Fruit fly (Drosophila melanogaster) whole organism, wandering third instar larva: ENCODE data around the gene CG7236.

Experiments used
- Dfd ChIP-seq: fragments of >200 bp; optimal IDR thresholded peaks from 2 replicates; lab custom pipeline; 2017; ENCODE audit warnings: missing biosample characterization, missing genetic modification characterization
- HLH106 ChIP-seq: fragments of 200-800 bp; optimal IDR thresholded peaks from 3 replicates; lab custom pipeline; 2019; ENCODE audit warnings: missing biosample characterization, mild to moderate bottlenecking, missing genetic modification characterization, moderate library complexity
- Vsx2 ChIP-seq: fragments of 200-300, 225-300 bp; sonication (Bioruptor generic); optimal IDR thresholded peaks from 2 replicates; lab custom pipeline; 2018; ENCODE audit warnings: missing biosample characterization, missing genetic modification characterization; ENCODE audit not compliant: partially characterized antibody
- dsf ChIP-seq: sonication (Bioruptor generic); optimal IDR thresholded peaks from 2 replicates; lab custom pipeline; 2016; ENCODE audit warnings: missing biosample characterization, missing genetic modification characterization, borderline replicate concordance
- foxo ChIP-seq, 2 experiments: fragments of 200-800 bp; sonication (Bioruptor generic); optimal IDR thresholded peaks; 2 replicates in 1 of 2; 3 replicates in 1 of 2; lab custom pipeline; 2016 to 2017; ENCODE audit warnings: missing biosample characterization in 2 of 2, missing genetic modification characterization in 2 of 2
- psq ChIP-seq: fragments of 200-800 bp; sonication (Bioruptor generic); optimal IDR thresholded peaks from 3 replicates; lab custom pipeline; 2017; ENCODE audit warnings: missing biosample characterization, mild to moderate bottlenecking, missing genetic modification characterization, moderate library complexity

dm6 chr2L:5741144-5741543 lies 35.0 kb downstream of the CG7236 start, which contains the start of gene CG11147:
- TF ChIP-seq dsf (GFP tag; lab: Kevin White, UChicago): no peak
- no peak for TF ChIP-seq Dfd
- TF ChIP-seq Vsx2: no peak
- TF ChIP-seq psq (GFP tag; lab: Kevin White, UChicago): no peak
- no peak for TF ChIP-seq foxo (GFP tag; optimal IDR thresholded peaks at IDR 0.05; lab: Kevin White, UChicago)
- no peak for TF ChIP-seq HLH106 (tag; lab: Kevin White, UChicago)
